Fruit fly (Drosophila melanogaster) whole organism, prepupa: ENCODE measurements around the gene CG33703.

Source experiments
- Blimp-1 ChIP-seq: fragments of 200-800 bp; sonication (Bioruptor generic); optimal IDR thresholded peaks from 3 replicates; lab custom pipeline; 2017; ENCODE audit warnings: missing biosample characterization, missing genetic modification characterization, mild to moderate bottlenecking, moderate library complexity, missing genetic modification reagents
- CG10631 ChIP-seq: fragments of 200-800 bp; sonication (Bioruptor generic); optimal IDR thresholded peaks from 2 replicates; lab custom pipeline; 2016; ENCODE audit warnings: missing biosample characterization, missing genetic modification characterization
- CG10669 ChIP-seq: fragments of 200-800 bp; sonication (Bioruptor generic); optimal IDR thresholded peaks from 3 replicates; lab custom pipeline; 2018; ENCODE audit warnings: missing biosample characterization, mild to moderate bottlenecking, missing genetic modification characterization, moderate library complexity
- CG11294 ChIP-seq: fragments of 200-800 bp; sonication (Bioruptor generic); IDR thresholded peaks from 2 replicates; pipeline ENCODE4 v1.3.6; 2022; ENCODE audit warnings: missing biosample characterization, missing genetic modification characterization
- CG11902 ChIP-seq: fragments of 200-800 bp; sonication (Bioruptor generic); optimal IDR thresholded peaks from 3 replicates; lab custom pipeline; 2016; ENCODE audit warnings: missing biosample characterization, missing genetic modification characterization
- CG15336 ChIP-seq: fragments of 200-800 bp; sonication (Bioruptor generic); IDR thresholded peaks from 2 replicates; pipeline ENCODE4 v1.3.6; 2022; ENCODE audit warnings: missing biosample characterization, missing genetic modification characterization
- CG1621 ChIP-seq: fragments of 200-800 bp; sonication (Bioruptor generic); optimal IDR thresholded peaks from 3 replicates; lab custom pipeline; 2018; ENCODE audit warnings: missing biosample characterization, mild to moderate bottlenecking, missing genetic modification characterization
- CG16779 ChIP-seq: fragments of 200-800 bp; sonication (Bioruptor generic); optimal IDR thresholded peaks from 3 replicates; lab custom pipeline; 2017; ENCODE audit warnings: missing biosample characterization, mild to moderate bottlenecking, missing genetic modification characterization
- CG3032 ChIP-seq: fragments of 200-800 bp; optimal IDR thresholded peaks from 2 replicates; lab custom pipeline; 2019; ENCODE audit warnings: missing biosample characterization, mild to moderate bottlenecking, missing genetic modification characterization, moderate library complexity
- CG3919 ChIP-seq: fragments of 200-800 bp; sonication (Bioruptor generic); optimal IDR thresholded peaks from 3 replicates; lab custom pipeline; 2016; ENCODE audit warnings: missing biosample characterization, missing genetic modification characterization
- CG4318 ChIP-seq: fragments of 200-800 bp; sonication (Bioruptor generic); optimal IDR thresholded peaks from 3 replicates; lab custom pipeline; 2017; ENCODE audit warnings: missing biosample characterization, mild to moderate bottlenecking, missing genetic modification characterization
- CG6163 ChIP-seq: fragments of 200-800 bp; sonication (Bioruptor generic); IDR thresholded peaks from 3 replicates; pipeline ENCODE4 v1.3.6; 2022; ENCODE audit warnings: missing biosample characterization, missing genetic modification characterization
- CG6276 ChIP-seq: fragments of 200-800 bp; sonication (Bioruptor generic); optimal IDR thresholded peaks from 2 replicates; lab custom pipeline; 2017; ENCODE audit warnings: missing biosample characterization, mild to moderate bottlenecking, missing genetic modification characterization
- CG6792 ChIP-seq: fragments of 200-800 bp; sonication (Bioruptor generic); optimal IDR thresholded peaks from 3 replicates; lab custom pipeline; 2016; ENCODE audit warnings: missing biosample characterization, missing genetic modification characterization
- CG6808 ChIP-seq: fragments of 200-800 bp; sonication (Bioruptor generic); optimal IDR thresholded peaks from 3 replicates; lab custom pipeline; 2017; ENCODE audit warnings: missing biosample characterization, missing genetic modification characterization, mild to moderate bottlenecking, moderate library complexity, missing genetic modification reagents
- CG6854 ChIP-seq: fragments of 200-800 bp; sonication (Bioruptor generic); optimal IDR thresholded peaks from 2 replicates; lab custom pipeline; 2017; ENCODE audit warnings: missing biosample characterization, mild to moderate bottlenecking, missing genetic modification characterization
- CG7368 ChIP-seq: fragments of 200-800 bp; sonication (Bioruptor generic); optimal IDR thresholded peaks from 3 replicates; lab custom pipeline; 2016; ENCODE audit warnings: missing biosample characterization, missing genetic modification characterization
- CG8119 ChIP-seq: fragments of 200-800 bp; sonication (Bioruptor generic); IDR thresholded peaks from 3 replicates; pipeline ENCODE4 v1.3.6; 2022; ENCODE audit warnings: missing biosample characterization, missing genetic modification characterization
- CG8632 ChIP-seq: fragments of 200-800 bp; sonication (Bioruptor generic); optimal IDR thresholded peaks from 3 replicates; lab custom pipeline; 2016; ENCODE audit warnings: missing biosample characterization, missing genetic modification characterization
- CG9139 ChIP-seq: fragments of 200-800 bp; sonication (Bioruptor generic); optimal IDR thresholded peaks from 3 replicates; lab custom pipeline; 2017; ENCODE audit warnings: missing biosample characterization, mild to moderate bottlenecking, missing genetic modification characterization
- Eip75B ChIP-seq: fragments of 200-800 bp; sonication (Bioruptor generic); optimal IDR thresholded peaks from 3 replicates; lab custom pipeline; 2016; ENCODE audit warnings: missing biosample characterization, missing genetic modification characterization
- Eip78C ChIP-seq: fragments of 200-800 bp; sonication (Bioruptor generic); peaks from one replicate; lab custom pipeline; 2016; ENCODE audit warnings: missing biosample characterization, missing genetic modification characterization
- Ets21C ChIP-seq: fragments of 200-800 bp; sonication (Bioruptor generic); optimal IDR thresholded peaks from 3 replicates; lab custom pipeline; 2016; ENCODE audit warnings: missing biosample characterization, missing genetic modification characterization
- Gug ChIP-seq: fragments of 200-800 bp; sonication (Bioruptor generic); IDR thresholded peaks from 2 replicates; pipeline ENCODE4 v1.3.6; 2022; ENCODE audit warnings: missing biosample characterization, missing genetic modification characterization
- Hr38 ChIP-seq: sonication (Bioruptor generic); optimal IDR thresholded peaks from 2 replicates; lab custom pipeline; 2016; ENCODE audit warnings: missing biosample characterization, missing genetic modification characterization
- Hr39 ChIP-seq: fragments of 200-800 bp; sonication (Bioruptor generic); optimal IDR thresholded peaks from 2 replicates; lab custom pipeline; 2016; ENCODE audit warnings: missing biosample characterization, missing genetic modification characterization
- Met ChIP-seq: fragments of 200-800 bp; sonication (Bioruptor generic); optimal IDR thresholded peaks from 3 replicates; lab custom pipeline; 2016; ENCODE audit warnings: missing biosample characterization, missing genetic modification characterization
- OdsH ChIP-seq: fragments of 200-800 bp; sonication (Bioruptor generic); optimal IDR thresholded peaks from 3 replicates; lab custom pipeline; 2016; ENCODE audit warnings: missing biosample characterization, missing genetic modification characterization
- Sox14 ChIP-seq: fragments of 200-800 bp; sonication (Bioruptor generic); optimal IDR thresholded peaks from 3 replicates; lab custom pipeline; 2016; ENCODE audit warnings: missing biosample characterization, missing genetic modification characterization
- Sox15 ChIP-seq: fragments of 200-800 bp; sonication (Bioruptor generic); optimal IDR thresholded peaks from 3 replicates; lab custom pipeline; 2016; ENCODE audit warnings: missing biosample characterization, missing genetic modification characterization
- acj6 ChIP-seq: fragments of 200-800 bp; sonication (Bioruptor generic); optimal IDR thresholded peaks from 3 replicates; lab custom pipeline; 2016; ENCODE audit warnings: missing biosample characterization, missing genetic modification characterization
- dsx ChIP-seq: fragments of 200-800 bp; optimal IDR thresholded peaks from 3 replicates; lab custom pipeline; 2019; ENCODE audit warnings: missing biosample characterization, mild to moderate bottlenecking, missing genetic modification characterization, moderate library complexity; ENCODE audit not compliant: poor library complexity, severe bottlenecking
- eg ChIP-seq: fragments of 200-800 bp; sonication (Bioruptor generic); IDR thresholded peaks from 3 replicates; pipeline ENCODE4 v1.3.6; 2022; ENCODE audit warnings: missing biosample characterization, missing genetic modification characterization
- esn ChIP-seq: fragments of 200-800 bp; sonication (Bioruptor generic); optimal IDR thresholded peaks from 2 replicates; lab custom pipeline; 2016; ENCODE audit warnings: missing biosample characterization, mild to moderate bottlenecking, missing genetic modification characterization, moderate library complexity
- fd59A ChIP-seq: fragments of 200-800 bp; sonication (Bioruptor generic); optimal IDR thresholded peaks from 2 replicates; lab custom pipeline; 2017; ENCODE audit warnings: missing biosample characterization, mild to moderate bottlenecking, missing genetic modification characterization, missing genetic modification reagents
- fd85E ChIP-seq: fragments of 200-800 bp; sonication (Bioruptor generic); optimal IDR thresholded peaks from 3 replicates; lab custom pipeline; 2016; ENCODE audit warnings: missing biosample characterization, missing genetic modification characterization
- net ChIP-seq: fragments of 200-800 bp; sonication (Bioruptor generic); optimal IDR thresholded peaks from 3 replicates; lab custom pipeline; 2016; ENCODE audit warnings: missing biosample characterization, missing genetic modification characterization
- pdm3 ChIP-seq: fragments of 200-800 bp; sonication (Bioruptor generic); optimal IDR thresholded peaks from 3 replicates; lab custom pipeline; 2016; ENCODE audit warnings: missing biosample characterization, missing genetic modification characterization
- salr ChIP-seq, 2 experiments: fragments of 200-800 bp; sonication (Bioruptor generic); optimal IDR thresholded peaks; 3 replicates each; lab custom pipeline; 2016 to 2018; ENCODE audit warnings: missing biosample characterization in 2 of 2, missing genetic modification characterization in 2 of 2, mild to moderate bottlenecking in 1 of 2
- ss ChIP-seq, 2 experiments: fragments of 200-800 bp; sonication (Bioruptor generic); optimal IDR thresholded peaks; 2 replicates in 1 of 2; 3 replicates in 1 of 2; lab custom pipeline; 2017 to 2018; ENCODE audit warnings: mild to moderate bottlenecking in 2 of 2, missing biosample characterization in 2 of 2, missing genetic modification characterization in 2 of 2, moderate library complexity in 1 of 2
- topi ChIP-seq: fragments of 200-800 bp; sonication (Bioruptor generic); optimal IDR thresholded peaks from 3 replicates; lab custom pipeline; 2016; ENCODE audit warnings: missing biosample characterization, missing genetic modification characterization
- vri ChIP-seq: fragments of 200-800 bp; sonication (Bioruptor generic); optimal IDR thresholded peaks from 3 replicates; lab custom pipeline; 2016; ENCODE audit warnings: missing biosample characterization, mild to moderate bottlenecking, missing genetic modification characterization

Gene CG33703

dm6 chr3L:9549690-9550303 lies 37.3 kb upstream of the CG33703 start (continued):
- TF ChIP-seq CG3919, result peak; percentile 78
- TF ChIP-seq esn (GFP tag; lab: Kevin White, UChicago), result peak; percentile 64
- TF ChIP-seq CG8119 (GFP tag; lab: Robert Waterston, UW), result peak; percentile 75
- peak; percentile 48 for TF ChIP-seq OdsH (GFP tag; lab: Kevin White, UChicago)
- TF ChIP-seq CG6163, result peak; percentile 94
- peak; percentile 34 for TF ChIP-seq Hr39 (GFP tag; lab: Kevin White, UChicago)
- TF ChIP-seq fd59A (GFP tag; lab: Kevin White, UChicago), result peak; percentile 56
- TF ChIP-seq Hr38 (GFP tag; lab: Kevin White, UChicago), result no peak
- peak; percentile 63 for TF ChIP-seq CG15336 (GFP tag; lab: Robert Waterston, UW)
- no peak for TF ChIP-seq vri
- TF ChIP-seq eg (GFP tag; lab: Robert Waterston, UW), result peak; percentile 87
- TF ChIP-seq Sox14 (GFP tag; lab: Kevin White, UChicago), result peak; percentile 61
- TF ChIP-seq CG11902 (GFP tag; lab: Kevin White, UChicago), result peak; percentile 1
- peak; percentile 76 for TF ChIP-seq Eip75B (GFP tag; lab: Kevin White, UChicago)
- TF ChIP-seq Sox15, result no peak
- peak; percentile 42 for TF ChIP-seq CG11294 (GFP tag; lab: Robert Waterston, UW)
- TF ChIP-seq Eip78C (GFP tag; lab: Kevin White, UChicago), result peak; percentile 97
- peak; percentile 63 for TF ChIP-seq CG7368 (GFP tag; lab: Kevin White, UChicago)
- peak; percentile 78 for TF ChIP-seq CG10631 (GFP tag; lab: Kevin White, UChicago)
- TF ChIP-seq CG4318 (GFP tag; lab: Kevin White, UChicago), result no peak
- TF ChIP-seq CG8632 (GFP tag; lab: Kevin White, UChicago), result peak; percentile 19
- TF ChIP-seq CG6854 (GFP tag; lab: Kevin White, UChicago), result no peak
- peak; percentile 58 for TF ChIP-seq CG1621 (tag; lab: Kevin White, UChicago)
- peak; percentile 51 for TF ChIP-seq net (GFP tag; lab: Kevin White, UChicago)
- peak; percentile 81 for TF ChIP-seq CG10669 (GFP tag; lab: Kevin White, UChicago)

- TF ChIP-seq CG6808 (GFP tag; lab: Kevin White, UChicago) (peak; percentile 5), CG8119 (GFP tag; lab: Robert Waterston, UW) (0 out of 3 replicates have a peak, but pooled peaks have one; percentile 13), Met (GFP tag; lab: Kevin White, UChicago) (no peak), dsx (GFP tag; lab: Kevin White, UChicago) (peak; percentile 24)
Observed at dm6 chr3L:9548800-9549199, 36.3 kb upstream of the CG33703 start.

DNA sequence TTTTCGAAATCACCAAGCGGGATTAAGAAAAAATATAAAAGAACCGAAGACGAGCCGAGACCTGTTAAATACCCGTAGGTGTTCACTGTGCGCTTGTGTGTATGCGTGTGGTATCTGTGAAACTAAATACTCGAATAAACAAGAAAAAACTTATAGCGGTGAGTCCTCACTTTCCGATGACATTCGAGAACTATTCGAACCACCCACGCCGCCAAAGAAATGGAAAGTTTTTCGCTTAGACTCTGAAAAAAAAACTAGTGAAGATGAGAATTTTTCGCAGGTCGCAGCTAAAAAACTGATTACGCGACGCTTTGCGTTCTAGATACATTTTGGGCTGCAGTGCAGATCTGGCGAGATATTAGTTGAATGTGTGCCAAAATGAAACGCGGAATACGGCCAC lies 35.5 kb upstream of the CG33703 start:
- TF ChIP-seq CG3032 (tag; lab: Kevin White, UChicago) (no peak), Blimp-1 (peak; percentile 13)

- TF ChIP-seq eg (GFP tag; lab: Robert Waterston, UW) (peak; percentile 64; the same call in 1 of the 3 replicates), Eip78C (GFP tag; lab: Kevin White, UChicago) (peak; percentile 62), CG6808 (GFP tag; lab: Kevin White, UChicago) (no peak), acj6 (no peak), Met (GFP tag; lab: Kevin White, UChicago) (no peak), vri (peak; percentile 36), fd59A (GFP tag; lab: Kevin White, UChicago) (no peak), Eip75B (GFP tag; lab: Kevin White, UChicago) (peak; percentile 39), Hr38 (GFP tag; lab: Kevin White, UChicago) (no peak), OdsH (GFP tag; lab: Kevin White, UChicago) (peak; percentile 3), topi (GFP tag; lab: Kevin White, UChicago) (peak; percentile 16), Hr39 (GFP tag; lab: Kevin White, UChicago) (no peak), CG6792 (GFP tag; lab: Kevin White, UChicago) (no peak), CG3919 (peak; percentile 35), CG9139 (GFP tag; lab: Kevin White, UChicago) (peak; percentile 18), Gug (GFP tag; lab: Robert Waterston, UW) (no peak), ss (GFP tag; optimal IDR thresholded peaks at IDR 0.05; lab: Kevin White, UChicago) (peak; percentile 31 to 33), CG6276 (GFP tag; lab: Kevin White, UChicago) (peak; percentile 69), salr (GFP tag; optimal IDR thresholded peaks at IDR 0.05; lab: Kevin White, UChicago) (no peak), CG16779 (peak; percentile 31), CG1621 (tag; lab: Kevin White, UChicago) (peak; percentile 14), net (GFP tag; lab: Kevin White, UChicago) (peak; percentile 47), Ets21C (GFP tag; lab: Kevin White, UChicago) (no peak), pdm3 (GFP tag; lab: Kevin White, UChicago) (no peak), dsx (GFP tag; lab: Kevin White, UChicago) (peak; percentile 26), fd85E (GFP tag; lab: Kevin White, UChicago) (peak; percentile 30), CG4318 (GFP tag; lab: Kevin White, UChicago) (no peak), Blimp-1 (peak; percentile 99)
Observed at dm6 chr3L:9546875-9547324, 34.4 kb upstream of the CG33703 start, which contains the start of gene CG42673. Gene CG42673, plus strand, starts transcription at chr3L:9547220.
